Fruit fly (Drosophila melanogaster): ENCODE data around the gene CG4593.

DNA sequence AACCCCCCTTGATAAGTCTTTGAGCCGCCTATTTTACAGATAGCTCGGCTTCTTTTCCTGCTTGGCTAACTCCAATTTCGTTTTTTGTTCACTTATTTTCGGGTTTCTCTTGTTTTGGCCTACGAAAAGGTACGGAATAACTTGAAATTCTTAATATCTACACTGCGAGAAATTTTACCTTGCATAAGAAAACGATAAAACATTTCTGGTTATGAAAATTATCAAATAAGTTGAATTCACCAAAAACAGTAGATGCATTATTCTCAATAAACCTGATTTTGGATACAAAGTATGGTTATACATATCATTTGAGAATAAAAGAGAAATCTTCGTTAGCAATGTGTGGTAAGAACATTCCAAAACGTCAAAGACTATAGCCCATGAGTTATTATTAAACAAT lies 31.6 kb upstream of the CG4593 start:
- TF ChIP-seq vri (GFP tag; optimal IDR thresholded peaks at IDR 0.05) (no peak), Blimp-1 (GFP tag; optimal IDR thresholded peaks at IDR 0.05) (no peak), CG6163 (GFP tag; IDR thresholded peaks at IDR 0.05) (peak; percentile 36; the same call in 2 of the 3 replicates), CG10631 (GFP tag; optimal IDR thresholded peaks at IDR 0.05) (peak; percentile 38), spab (GFP tag; optimal IDR thresholded peaks at IDR 0.05) (no peak), CG6276 (GFP tag; optimal IDR thresholded peaks at IDR 0.05) (no peak), OdsH (GFP tag; optimal IDR thresholded peaks at IDR 0.05) (peak; percentile 31), achi (GFP tag; optimal IDR thresholded peaks at IDR 0.05) (peak; percentile 49), CG7368 (GFP tag; optimal IDR thresholded peaks at IDR 0.05) (no peak), pdm3 (GFP tag; optimal IDR thresholded peaks at IDR 0.05) (peak; percentile 52)

All from whole organism, prepupa.